Worm (Caenorhabditis elegans) whole organism, L4/young adult: ENCODE results near the gene dct-8.
"Not testable (repeated sequence)": the region's sequence is repeated elsewhere in the genome, so short reads cannot be mapped to it uniquely, and the experiment has no call there.

Source experiments
- W03F9.2 ChIP-seq: fragments of 150-350 bp; optimal IDR thresholded peaks from 2 replicates; lab custom pipeline; 2014; ENCODE audit warnings: missing biosample characterization, missing genetic modification characterization
- dao-5 ChIP-seq: sonication (generic microtip); optimal IDR thresholded peaks from 2 replicates; lab custom pipeline; 2016; ENCODE audit warnings: missing genotype, missing genetic modification characterization, moderate library complexity, missing compliant biosample characterization
- him-1 ChIP-seq: sonication (generic microtip); optimal IDR thresholded peaks from 2 replicates; lab custom pipeline; 2016; ENCODE audit warnings: missing genotype, missing genetic modification reagents, missing genetic modification characterization, missing compliant biosample characterization

dct-8 gene

DNA sequence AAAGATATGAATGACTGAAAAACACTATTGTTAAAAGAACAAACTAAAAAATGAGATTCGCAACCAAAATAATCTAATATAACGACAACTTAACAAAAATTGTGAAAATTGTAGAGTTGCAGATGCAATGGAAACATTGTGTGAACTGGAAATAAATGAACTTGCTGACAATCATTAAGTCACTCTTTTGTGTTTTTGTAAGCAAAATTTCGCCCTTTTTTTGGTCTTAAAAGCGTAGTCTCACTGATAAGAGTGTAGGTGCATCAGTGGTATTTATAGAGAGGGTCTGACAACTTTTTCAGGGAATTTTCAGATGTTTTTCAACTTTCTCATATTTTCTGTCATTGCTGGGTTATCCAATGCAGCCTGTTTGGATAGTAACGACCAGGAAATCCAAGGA is 31.2 kb downstream of the dct-8 start, which contains the start of gene clec-68:
Gene clec-68, plus strand, starts transcription at position 301 of the 400 bp plus-strand sequence.
- no peak for TF ChIP-seq W03F9.2
- TF ChIP-seq him-1 (tag; lab: Kevin White, UChicago), result no peak
- TF ChIP-seq dao-5 (tag; lab: Kevin White, UChicago), result no peak

- not testable (repeated sequence) for TF ChIP-seq dao-5 (tag; lab: Kevin White, UChicago); him-1 (tag; lab: Kevin White, UChicago); W03F9.2
These were observed 37.5 kb downstream of the dct-8 start, which contains the start of gene clec-70 for ce11 chrIV:3932408-3932807. Gene clec-70 (plus strand): TSS chrIV:3932708.

DNA sequence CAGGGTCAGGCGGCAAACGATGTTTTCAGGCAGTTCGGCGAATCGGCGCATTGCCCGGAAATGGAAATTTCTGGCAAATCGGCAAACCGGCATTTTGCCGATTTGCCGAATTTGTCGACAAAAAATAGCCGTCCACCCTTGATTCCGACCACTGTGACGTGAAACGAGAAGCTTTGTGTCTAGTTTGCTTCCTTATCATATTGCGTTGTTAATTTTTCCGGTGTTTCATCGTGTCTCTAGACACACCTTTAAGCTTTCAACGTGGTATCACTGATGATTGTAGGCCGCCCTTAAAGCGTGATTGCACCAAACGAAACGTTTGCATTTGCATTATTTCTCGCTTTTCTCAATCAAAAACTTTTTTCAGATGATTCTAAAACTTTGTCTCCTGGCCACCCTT is 42.2 kb downstream of the dct-8 start, which contains the start of gene clec-71:
Gene clec-71, plus strand, starts transcription at position 362 of the 400 bp plus-strand sequence.
- no peak for TF ChIP-seq him-1 (tag; lab: Kevin White, UChicago)
- TF ChIP-seq dao-5 (tag; lab: Kevin White, UChicago), result no peak
- no peak for TF ChIP-seq W03F9.2

DNA sequence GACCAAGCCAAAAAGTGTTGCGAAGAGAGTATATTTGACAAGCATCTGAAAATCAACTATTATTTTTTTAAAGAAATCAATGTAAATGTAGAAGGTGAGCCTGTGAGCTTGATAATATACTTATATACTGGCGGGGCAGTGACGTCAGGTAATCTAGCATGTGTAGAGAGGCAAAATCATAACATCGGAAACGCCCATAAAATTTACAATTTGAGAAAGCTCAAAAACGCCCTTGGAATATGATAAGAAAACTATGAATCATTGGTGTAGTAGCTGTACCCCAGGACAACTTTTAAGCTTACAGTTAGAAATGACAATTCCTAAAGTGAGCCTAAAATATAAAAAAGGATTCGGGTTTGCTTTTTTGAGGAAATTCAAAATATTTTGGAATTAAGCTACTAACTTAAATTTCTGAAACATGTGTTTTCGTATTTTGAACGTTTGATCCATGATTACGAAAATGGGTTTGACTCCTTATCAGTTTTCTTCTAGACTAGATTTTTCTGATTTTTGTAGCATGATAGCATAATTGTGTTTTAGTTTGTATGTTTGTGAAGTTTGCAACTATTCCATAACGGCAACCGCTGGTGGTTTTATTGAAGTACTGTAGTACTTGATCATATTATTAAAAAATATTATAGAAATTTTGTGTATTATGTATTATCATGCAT is 46.9 kb downstream of the dct-8 start, which contains the start of gene clec-174:
Gene clec-174, minus strand, starts transcription at position 51 of the 671 bp plus-strand sequence.
- TF ChIP-seq W03F9.2 (no peak), dao-5 (tag; lab: Kevin White, UChicago) (no peak), him-1 (tag; lab: Kevin White, UChicago) (no peak)

DNA sequence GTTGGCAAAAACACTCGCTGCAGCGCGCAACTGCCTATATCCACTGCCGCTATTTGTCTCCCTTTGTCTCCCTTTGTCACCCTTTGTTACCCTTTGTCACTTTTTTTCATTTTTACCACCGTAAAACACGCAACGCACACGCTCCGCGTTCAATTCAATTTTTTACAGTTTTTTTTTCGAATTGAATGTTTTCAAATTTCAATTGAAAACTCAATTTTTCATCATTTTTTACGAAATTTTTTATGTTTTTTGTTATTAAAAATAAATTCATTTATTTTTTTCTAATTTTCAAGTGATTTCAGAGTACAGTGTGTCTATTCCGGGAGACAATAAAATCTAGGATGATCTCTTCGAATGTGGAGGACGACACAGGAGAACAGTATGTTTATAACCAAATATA is 48.1 kb downstream of the dct-8 start, which contains the start of gene Y46C8AL.11:
Gene Y46C8AL.11, plus strand, starts transcription at position 301 of the 400 bp plus-strand sequence.
- TF ChIP-seq dao-5 (tag; lab: Kevin White, UChicago) (no peak), W03F9.2 (no peak), him-1 (tag; lab: Kevin White, UChicago) (no peak)

- TF ChIP-seq him-1 (tag; lab: Kevin White, UChicago), result no peak
- TF ChIP-seq dao-5 (tag; lab: Kevin White, UChicago), result no peak
- TF ChIP-seq W03F9.2, result no peak
These were observed 49.6 kb downstream of the dct-8 start, which contains the start of gene clec-72 for ce11 chrIV:3944459-3944858. Gene clec-72 (plus strand): TSS chrIV:3944816.
